Fruit fly (Drosophila melanogaster) whole organism: Measurements from ENCODE around the gene Galphai.

ENCODE experiments used
- CG8478 ChIP-seq: fragments of >200 bp; optimal IDR thresholded peaks from 2 replicates; lab custom pipeline; 2018; ENCODE audit warnings: inconsistent platforms
- Dll ChIP-seq: fragments of >200 bp; optimal IDR thresholded peaks from 2 replicates; lab custom pipeline; 2017
- pan ChIP-seq: fragments of >200 bp; optimal IDR thresholded peaks from 2 replicates; lab custom pipeline; 2017
- psq ChIP-seq: fragments of >200 bp; optimal IDR thresholded peaks from 2 replicates; lab custom pipeline; 2017
- usp ChIP-seq: fragments of >200 bp; optimal IDR thresholded peaks from 2 replicates; lab custom pipeline; 2017; ENCODE audit warnings: missing biosample characterization, missing genetic modification characterization, mixed read lengths

DNA sequence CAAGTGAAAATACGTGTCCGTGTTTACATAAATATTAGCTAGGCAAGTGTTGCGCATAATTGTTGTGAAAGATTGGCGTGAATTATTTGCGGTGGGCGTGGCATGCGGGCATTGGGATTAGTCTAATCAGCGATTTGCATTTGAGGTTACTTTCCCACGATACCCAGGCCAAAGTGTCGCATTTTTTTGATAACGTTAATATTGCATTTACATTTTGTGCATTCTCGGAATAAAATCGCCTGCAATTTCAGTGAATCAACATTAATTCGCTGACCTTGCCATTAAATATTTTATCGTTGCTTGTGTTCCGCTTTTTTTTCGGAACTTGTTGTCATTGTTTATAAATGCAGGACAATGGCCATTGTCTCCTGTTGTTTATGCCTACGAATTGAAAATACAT lies 22.5 kb upstream of the Galphai start:
- no peak for TF ChIP-seq CG8478 (lab: Kevin White, UChicago)
- TF ChIP-seq pan (lab: Kevin White, UChicago) = no peak
- no peak for TF ChIP-seq psq
- no peak for TF ChIP-seq usp
- TF ChIP-seq Dll (lab: Kevin White, UChicago) = no peak
